Fruit fly (Drosophila melanogaster) whole organism, embryonic: ENCODE data around the gene IFT54.

Experiments
- Adf1 ChIP-seq: fragments of 200-800 bp; sonication (Bioruptor generic); IDR thresholded peaks from 2 replicates; pipeline ENCODE4 v1.3.6; 2022; ENCODE audit warnings: missing biosample characterization, missing genetic modification characterization
- CG10654 ChIP-seq: fragments of 200-800 bp; sonication (Bioruptor generic); optimal IDR thresholded peaks from 2 replicates; lab custom pipeline; 2016; ENCODE audit warnings: missing biosample characterization, missing genetic modification characterization
- CG11093 ChIP-seq: fragments of 200-800 bp; sonication (Bioruptor generic); IDR thresholded peaks from 3 replicates; pipeline ENCODE4 v1.3.6; 2022; ENCODE audit warnings: missing biosample characterization, missing genetic modification characterization
- CG12299 ChIP-seq: fragments of 200-800 bp; sonication (Bioruptor generic); optimal IDR thresholded peaks from 2 replicates; lab custom pipeline; 2018; ENCODE audit warnings: missing biosample characterization, mild to moderate bottlenecking, missing genetic modification characterization
- CG14014 ChIP-seq: fragments of 200-800 bp; sonication (Bioruptor generic); IDR thresholded peaks from 2 replicates; pipeline ENCODE4 v1.3.6; 2022; ENCODE audit warnings: missing biosample characterization, missing genetic modification characterization
- CG15269 ChIP-seq: fragments of 200-800 bp; sonication (Bioruptor generic); optimal IDR thresholded peaks from 2 replicates; lab custom pipeline; 2018; ENCODE audit warnings: missing biosample characterization, mild to moderate bottlenecking, missing genetic modification characterization, moderate library complexity
- CG15514 ChIP-seq: fragments of 200-800 bp; sonication (Bioruptor generic); optimal IDR thresholded peaks from 3 replicates; lab custom pipeline; 2017; ENCODE audit warnings: missing biosample characterization, missing genetic modification characterization, mild to moderate bottlenecking, moderate library complexity, missing genetic modification reagents
- CG34224 ChIP-seq: fragments of 200-800 bp; sonication (Bioruptor generic); IDR thresholded peaks from 3 replicates; pipeline ENCODE4 v1.3.6; 2022; ENCODE audit warnings: missing biosample characterization, missing genetic modification characterization; ENCODE audit not compliant: partially characterized antibody
- CG34376 ChIP-seq: fragments of 200-800 bp; sonication (Bioruptor generic); optimal IDR thresholded peaks from 2 replicates; lab custom pipeline; 2018; ENCODE audit warnings: missing biosample characterization, mild to moderate bottlenecking, missing genetic modification characterization
- CG6791 ChIP-seq: fragments of 200-800 bp; sonication (Bioruptor generic); IDR thresholded peaks from 3 replicates; pipeline ENCODE4 v1.3.6; 2022; ENCODE audit warnings: missing biosample characterization, missing genetic modification characterization; ENCODE audit not compliant: partially characterized antibody
- CG7745 ChIP-seq: fragments of 200-800 bp; sonication (Bioruptor generic); optimal IDR thresholded peaks from 2 replicates; lab custom pipeline; 2018; ENCODE audit warnings: missing biosample characterization, mild to moderate bottlenecking, missing genetic modification characterization, moderate library complexity
- CG8089 ChIP-seq: fragments of 200-800 bp; sonication (Bioruptor generic); optimal IDR thresholded peaks from 3 replicates; lab custom pipeline; 2016; ENCODE audit warnings: missing biosample characterization, missing genetic modification characterization
- Chrac-16 ChIP-seq: fragments of 200-800 bp; sonication (Bioruptor generic); optimal IDR thresholded peaks from 3 replicates; lab custom pipeline; 2016; ENCODE audit warnings: missing biosample characterization, missing genetic modification characterization
- E2f1 ChIP-seq: fragments of 200-800 bp; sonication (Bioruptor generic); IDR thresholded peaks from 2 replicates; pipeline ENCODE4 v1.3.6; 2022; ENCODE audit warnings: missing biosample characterization, missing genetic modification characterization
- Elba2 ChIP-seq: fragments of 200-800 bp; sonication (Bioruptor generic); optimal IDR thresholded peaks from 3 replicates; lab custom pipeline; 2016; ENCODE audit warnings: missing biosample characterization, missing genetic modification characterization
- Gug ChIP-seq: fragments of 200-800 bp; sonication (Bioruptor generic); IDR thresholded peaks from 4 replicates; pipeline ENCODE4 v1.3.6; 2022; ENCODE audit warnings: missing biosample characterization, missing genetic modification characterization
- HLH54F ChIP-seq: fragments of 200-800 bp; sonication (Bioruptor generic); optimal IDR thresholded peaks from 3 replicates; lab custom pipeline; 2016; ENCODE audit warnings: missing biosample characterization, missing genetic modification characterization
- Mrtf ChIP-seq: fragments of 200-800 bp; sonication (Bioruptor generic); IDR thresholded peaks from 3 replicates; pipeline ENCODE4 v1.3.6; 2022; ENCODE audit warnings: missing biosample characterization, missing genetic modification characterization
- Xbp1 ChIP-seq: fragments of 200-800 bp; sonication (Bioruptor generic); optimal IDR thresholded peaks from 3 replicates; lab custom pipeline; 2016; ENCODE audit warnings: missing biosample characterization, mild to moderate bottlenecking, missing genetic modification characterization
- al ChIP-seq: fragments of 200-800 bp; sonication (Bioruptor generic); IDR thresholded peaks from 2 replicates; pipeline ENCODE4 v1.3.6; 2022; ENCODE audit warnings: missing biosample characterization, missing genetic modification characterization
- ap ChIP-seq: fragments of 200-800 bp; sonication (Bioruptor generic); IDR thresholded peaks from 2 replicates; pipeline ENCODE4 v1.3.6; 2022; ENCODE audit warnings: missing biosample characterization, missing genetic modification characterization
- ato ChIP-seq: fragments of 200-800 bp; sonication (Bioruptor generic); IDR thresholded peaks from 2 replicates; pipeline ENCODE4 v1.3.6; 2022; ENCODE audit warnings: missing biosample characterization, missing genetic modification characterization; ENCODE audit not compliant: partially characterized antibody
- cad ChIP-seq: fragments of >200 bp; optimal IDR thresholded peaks from 2 replicates; lab custom pipeline; 2017; ENCODE audit warnings: missing biosample characterization, missing genetic modification characterization
- ci ChIP-seq: fragments of 200-800 bp; sonication (Bioruptor generic); IDR thresholded peaks from 3 replicates; pipeline ENCODE4 v1.3.6; 2022; ENCODE audit warnings: missing biosample characterization, missing genetic modification characterization
- disco-r ChIP-seq: fragments of 200-800 bp; sonication (Bioruptor generic); optimal IDR thresholded peaks from 2 replicates; lab custom pipeline; 2016; ENCODE audit warnings: missing biosample characterization, missing genetic modification characterization
- dm ChIP-seq: fragments of 200-800 bp; sonication (Bioruptor generic); optimal IDR thresholded peaks from 3 replicates; lab custom pipeline; 2016; ENCODE audit warnings: missing biosample characterization, missing genetic modification characterization
- dmrt11E ChIP-seq: fragments of 200-800 bp; sonication (Bioruptor generic); optimal IDR thresholded peaks from 3 replicates; lab custom pipeline; 2018; ENCODE audit warnings: missing biosample characterization, mild to moderate bottlenecking, missing genetic modification characterization, moderate library complexity
- dmrt99B ChIP-seq: fragments of 200-800 bp; sonication (Bioruptor generic); optimal IDR thresholded peaks from 2 replicates; lab custom pipeline; 2018; ENCODE audit warnings: missing biosample characterization, mild to moderate bottlenecking, missing genetic modification characterization, moderate library complexity
- fru ChIP-seq: fragments of >200 bp; optimal IDR thresholded peaks from 2 replicates; lab custom pipeline; 2017
- hb ChIP-seq: fragments of 200-800 bp; sonication (Bioruptor generic); IDR thresholded peaks from 3 replicates; pipeline ENCODE4 v1.3.6; 2022; ENCODE audit warnings: missing biosample characterization, missing genetic modification characterization; ENCODE audit not compliant: partially characterized antibody
- hth ChIP-seq: fragments of >200 bp; optimal IDR thresholded peaks from 2 replicates; lab custom pipeline; 2017; ENCODE audit warnings: inconsistent platforms
- kah ChIP-seq: fragments of 200-800 bp; sonication (Bioruptor generic); optimal IDR thresholded peaks from 2 replicates; lab custom pipeline; 2018; ENCODE audit warnings: missing biosample characterization, mild to moderate bottlenecking, missing genetic modification characterization
- knrl ChIP-seq: fragments of 200-800 bp; sonication (Bioruptor generic); IDR thresholded peaks from 3 replicates; pipeline ENCODE4 v1.3.6; 2022; ENCODE audit warnings: missing biosample characterization, missing genetic modification characterization; ENCODE audit not compliant: partially characterized antibody
- prd ChIP-seq, 3 experiments: fragments of >200 bp in 2 of 3; fragments of 200-800 bp in 1 of 3; sonication (Bioruptor generic) in 1 of 3; optimal IDR thresholded peaks in 2 of 3; IDR thresholded peaks in 1 of 3; 2 replicates in 2 of 3; 3 replicates in 1 of 3; pipeline versions ENCODE4 v1.3.6 to Lab custom; 2017 to 2022; ENCODE audit warnings: missing biosample characterization in 1 of 3, missing genetic modification characterization in 1 of 3
- pros ChIP-seq: fragments of 200-800 bp; sonication (Bioruptor generic); optimal IDR thresholded peaks from 3 replicates; lab custom pipeline; 2019; ENCODE audit warnings: missing biosample characterization, mild to moderate bottlenecking, missing genetic modification characterization, moderate library complexity
- sc ChIP-seq, 3 experiments: fragments of >200 bp in 2 of 3; fragments of 200-800 bp in 1 of 3; sonication (Bioruptor generic) in 1 of 3; optimal IDR thresholded peaks; 2 replicates in 2 of 3; 3 replicates in 1 of 3; lab custom pipeline; 2017; ENCODE audit warnings: mild to moderate bottlenecking in 1 of 3, missing biosample characterization in 1 of 3, missing genetic modification characterization in 1 of 3, missing genetic modification reagents in 1 of 3
- sima ChIP-seq: fragments of 200-800 bp; sonication (Bioruptor generic); optimal IDR thresholded peaks from 2 replicates; lab custom pipeline; 2016; ENCODE audit warnings: missing biosample characterization, missing genetic modification characterization
- stc ChIP-seq: fragments of 200-800 bp; sonication (Bioruptor generic); IDR thresholded peaks from 2 replicates; pipeline ENCODE4 v1.3.6; 2022; ENCODE audit warnings: missing biosample characterization, missing genetic modification characterization
- vvl ChIP-seq: fragments of 200-800 bp; sonication (Bioruptor generic); IDR thresholded peaks from 2 replicates; pipeline ENCODE4 v1.3.6; 2022; ENCODE audit warnings: missing biosample characterization, missing genetic modification characterization
- zen ChIP-seq: fragments of 200-800 bp; sonication (Bioruptor generic); optimal IDR thresholded peaks from 3 replicates; lab custom pipeline; 2018; ENCODE audit warnings: missing biosample characterization, mild to moderate bottlenecking, missing genetic modification characterization, moderate library complexity

Gene IFT54

DNA sequence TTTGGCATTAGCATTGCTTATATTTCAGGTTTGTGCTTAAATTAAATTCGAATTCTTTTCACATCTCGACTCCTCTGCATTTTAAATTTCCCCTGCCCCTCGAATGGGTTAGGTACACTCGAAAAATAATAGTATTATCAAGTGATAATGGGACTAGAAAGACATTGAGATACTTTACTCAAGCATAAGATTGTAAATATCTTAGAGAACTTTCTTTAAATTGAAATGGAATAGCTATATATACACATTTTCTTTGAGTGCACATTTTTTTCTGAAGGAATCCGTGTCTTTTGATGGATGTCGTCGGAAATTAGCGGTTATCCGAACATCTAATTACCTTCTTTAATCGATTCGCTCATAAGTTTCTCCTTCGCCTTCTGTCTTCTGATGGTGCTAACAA, 8.8 kb downstream of the IFT54 start (continued):
- TF ChIP-seq CG34224 (GFP tag; lab: Robert Waterston, UW): no peak
- TF ChIP-seq dmrt11E (tag; lab: Kevin White, UChicago): peak; percentile 16
- TF ChIP-seq CG12299: no peak
- TF ChIP-seq ci: 0 out of 3 replicates have a peak, but pooled peaks have one; percentile 23
- TF ChIP-seq ap (GFP tag; lab: Robert Waterston, UW): no peak
- no peak for TF ChIP-seq CG15514 (GFP tag; lab: Kevin White, UChicago)
- no peak for TF ChIP-seq stc (GFP tag; lab: Robert Waterston, UW)
- no peak for TF ChIP-seq pros (GFP tag; lab: Kevin White, UChicago)
- TF ChIP-seq CG34376 (GFP tag; lab: Kevin White, UChicago): no peak
- TF ChIP-seq CG7745: no peak
- TF ChIP-seq Gug (GFP tag; lab: Robert Waterston, UW): no peak
- no peak for TF ChIP-seq dmrt99B (tag; lab: Kevin White, UChicago)
- no peak for TF ChIP-seq prd (optimal IDR thresholded peaks at IDR 0.05; lab: Kevin White, UChicago)
- TF ChIP-seq prd (GFP tag; IDR thresholded peaks at IDR 0.05; lab: Robert Waterston, UW): peak; percentile 45; the same call in 1 of the 3 replicates
- TF ChIP-seq al (GFP tag; lab: Robert Waterston, UW): peak; percentile 48
- TF ChIP-seq Chrac-16 (GFP tag; lab: Kevin White, UChicago): no peak
- no peak for TF ChIP-seq Xbp1 (GFP tag; lab: Kevin White, UChicago)
- no peak for TF ChIP-seq hth (lab: Kevin White, UChicago)
- no peak for TF ChIP-seq cad (GFP tag; lab: Kevin White, UChicago)
- no peak for TF ChIP-seq E2f1
- TF ChIP-seq CG10654: no peak
- peak; percentile 67 for TF ChIP-seq vvl
- no peak for TF ChIP-seq dm
- TF ChIP-seq fru (lab: Kevin White, UChicago): no peak
- TF ChIP-seq CG8089 (GFP tag; lab: Kevin White, UChicago): no peak
- TF ChIP-seq ato: no peak
- TF ChIP-seq CG14014 (GFP tag; lab: Robert Waterston, UW): no peak
- TF ChIP-seq kah (GFP tag; lab: Kevin White, UChicago): no peak
- TF ChIP-seq hb (GFP tag; lab: Robert Waterston, UW): no peak
- TF ChIP-seq Elba2 (GFP tag; lab: Kevin White, UChicago): no peak
- no peak for TF ChIP-seq CG11093 (GFP tag; lab: Robert Waterston, UW)
- no peak for TF ChIP-seq disco-r (GFP tag; lab: Kevin White, UChicago)
- TF ChIP-seq HLH54F (GFP tag; lab: Kevin White, UChicago): no peak
- no peak for TF ChIP-seq sc (optimal IDR thresholded peaks at IDR 0.05; lab: Kevin White, UChicago)
- no peak for TF ChIP-seq sc (GFP tag; optimal IDR thresholded peaks at IDR 0.05; lab: Kevin White, UChicago)
- TF ChIP-seq CG15269 (tag; lab: Kevin White, UChicago): no peak
- TF ChIP-seq Adf1 (GFP tag; lab: Robert Waterston, UW): no peak
- TF ChIP-seq Mrtf (GFP tag; lab: Robert Waterston, UW): no peak
- TF ChIP-seq zen: no peak

DNA sequence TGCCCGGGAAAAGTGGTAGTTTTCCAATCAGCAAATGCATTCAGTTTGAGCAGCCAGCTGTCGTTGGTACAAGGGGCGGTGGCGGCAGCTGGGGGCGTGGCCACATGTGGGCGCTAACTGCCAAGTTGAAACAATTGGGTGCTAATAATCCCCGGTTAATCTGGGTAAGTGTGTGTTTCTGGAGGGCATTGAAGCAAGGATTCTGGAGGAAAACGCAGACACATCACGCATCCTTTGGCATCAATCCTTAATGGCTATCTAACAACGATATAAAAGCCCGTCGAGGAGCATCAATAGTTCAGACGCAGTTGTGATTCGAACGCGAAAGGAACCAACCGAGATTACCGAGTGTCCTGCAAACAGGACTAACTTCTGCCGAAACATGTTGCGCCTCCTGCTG, 12.3 kb downstream of the IFT54 start, which contains the start of gene Crz:
Gene Crz, plus strand, starts transcription at position 301 of the 400 bp plus-strand sequence.
- TF ChIP-seq knrl (GFP tag; lab: Robert Waterston, UW) (0 out of 3 replicates have a peak, but pooled peaks have one; percentile 8), sima (no peak), CG6791 (GFP tag; lab: Robert Waterston, UW) (peak; percentile 24; the same call in 1 of the 3 replicates)
- TF ChIP-seq, all 482 proteins: peak for 2
